Worm (Caenorhabditis elegans) whole organism, L4/young adult: ENCODE results near the gene F41F3.3.

Experiments used
- W03F9.2 ChIP-seq: fragments of 150-350 bp; optimal IDR thresholded peaks from 2 replicates; lab custom pipeline; 2014; ENCODE audit warnings: missing biosample characterization, missing genetic modification characterization
- dao-5 ChIP-seq: sonication (generic microtip); optimal IDR thresholded peaks from 2 replicates; lab custom pipeline; 2016; ENCODE audit warnings: missing genotype, missing genetic modification characterization, moderate library complexity, missing compliant biosample characterization
- him-1 ChIP-seq: sonication (generic microtip); optimal IDR thresholded peaks from 2 replicates; lab custom pipeline; 2016; ENCODE audit warnings: missing genotype, missing genetic modification reagents, missing genetic modification characterization, missing compliant biosample characterization

ce11 chrV:4606828-4607227 lies 41.2 kb downstream of the F41F3.3 start, which contains the start of gene txt-6:
- TF ChIP-seq W03F9.2 (tag; lab: Kevin White, UChicago) (no peak), dao-5 (tag; lab: Kevin White, UChicago) (no peak), him-1 (tag; lab: Kevin White, UChicago) (no peak)
